Worm (Caenorhabditis elegans) whole organism, L4 larva: ENCODE data around the gene C02B8.12.

ENCODE experiments used
- F49E8.2 ChIP-seq: sonication (generic microtip); optimal IDR thresholded peaks from 2 replicates; lab custom pipeline; 2016; ENCODE audit warnings: missing compliant biosample characterization, mild to moderate bottlenecking, missing genetic modification characterization, borderline replicate concordance
- T26A8.4 ChIP-seq: fragments of 200-800 bp; sonication (Bioruptor generic); IDR thresholded peaks from 2 replicates; pipeline ENCODE4 v1.3.6; 2022; ENCODE audit warnings: missing genetic modification characterization, missing compliant biosample characterization
- Y105C5A.15 ChIP-seq: fragments of 200-800 bp; sonication (Bioruptor generic); IDR thresholded peaks from 2 replicates; pipeline ENCODE4 v1.3.6; 2022; ENCODE audit warnings: missing genetic modification characterization, missing compliant biosample characterization
- Y48G9A.11 ChIP-seq: fragments of 200-800 bp; sonication (Bioruptor generic); IDR thresholded peaks from 2 replicates; pipeline ENCODE4 v1.3.6; 2022; ENCODE audit warnings: missing genetic modification reagents, missing genetic modification characterization, missing compliant biosample characterization
- Y75B8A.6 ChIP-seq: fragments of 200-800 bp; sonication (Bioruptor generic); IDR thresholded peaks from 2 replicates; pipeline ENCODE4 v1.3.6; 2022; ENCODE audit warnings: missing genetic modification reagents, missing genetic modification characterization, missing compliant biosample characterization
- ZK337.2 ChIP-seq: fragments of 200-800 bp; sonication (Bioruptor generic); IDR thresholded peaks from 2 replicates; pipeline ENCODE4 v1.3.6; 2022; ENCODE audit warnings: missing genetic modification reagents, missing genetic modification characterization, missing compliant biosample characterization
- aha-1 ChIP-seq: fragments of 150-350 bp; peaks from one replicate; lab custom pipeline; 2014; ENCODE audit warnings: missing biosample characterization, missing genetic modification characterization
- ama-1 ChIP-seq: fragments of 150-350 bp; optimal IDR thresholded peaks from 2 replicates; lab custom pipeline; 2014; ENCODE audit warnings: inconsistent platforms, mixed read lengths
- arid-1 ChIP-seq: fragments of 200-800 bp; sonication (Bioruptor generic); conservative IDR thresholded peaks from 2 replicates; pipeline ENCODE4 v1.3.6; 2022; ENCODE audit warnings: missing genetic modification reagents, missing genetic modification characterization, missing compliant biosample characterization
- ceh-20 ChIP-seq: fragments of 200-800 bp; sonication (Bioruptor generic); IDR thresholded peaks from 2 replicates; pipeline ENCODE4 v1.3.6; 2022; ENCODE audit warnings: missing genetic modification reagents, missing genetic modification characterization, missing compliant biosample characterization
- ceh-44 ChIP-seq: fragments of 200-800 bp; sonication (Bioruptor generic); IDR thresholded peaks from 2 replicates; pipeline ENCODE4 v1.3.6; 2022; ENCODE audit warnings: missing genetic modification reagents, missing genetic modification characterization, missing compliant biosample characterization
- ceh-82 ChIP-seq: sonication (generic microtip); optimal IDR thresholded peaks from 2 replicates; lab custom pipeline; 2017; ENCODE audit warnings: missing biosample characterization, missing genetic modification characterization
- ces-1 ChIP-seq: fragments of 150-350 bp; sonication (generic microtip); optimal IDR thresholded peaks from 4 replicates; lab custom pipeline; 2014; ENCODE audit warnings: missing biosample characterization, missing genetic modification reagents, missing genetic modification characterization
- daf-16 ChIP-seq, 3 experiments: sonication (generic microtip); optimal IDR thresholded peaks; 2 replicates each; lab custom pipeline; 2016 to 2017; ENCODE audit warnings: missing genetic modification characterization in 3 of 3, missing genetic modification reagents in 3 of 3, mild to moderate bottlenecking in 2 of 3, missing compliant biosample characterization in 2 of 3, missing biosample characterization in 1 of 3, moderate library complexity in 1 of 3
- dmd-6 ChIP-seq: fragments of 200-800 bp; sonication (Bioruptor generic); IDR thresholded peaks from 2 replicates; pipeline ENCODE4 v1.3.6; 2022; ENCODE audit warnings: missing genetic modification reagents, missing genetic modification characterization, missing compliant biosample characterization
- dpl-1 ChIP-seq: fragments of 150-350 bp; optimal IDR thresholded peaks from 2 replicates; lab custom pipeline; 2014; ENCODE audit warnings: missing biosample characterization, missing genetic modification reagents, missing genetic modification characterization
- dve-1 ChIP-seq: sonication (generic microtip); optimal IDR thresholded peaks from 2 replicates; lab custom pipeline; 2017; ENCODE audit warnings: antibody characterized with exemption, mild to moderate bottlenecking, missing genetic modification characterization, missing compliant biosample characterization; ENCODE audit not compliant: insufficient read depth
- egl-43 ChIP-seq: fragments of 200-800 bp; sonication (Bioruptor generic); IDR thresholded peaks from 2 replicates; pipeline ENCODE4 v1.3.6; 2022; ENCODE audit warnings: missing genetic modification reagents, missing genetic modification characterization, missing compliant biosample characterization
- fos-1 ChIP-seq: fragments of 150-350 bp; optimal IDR thresholded peaks from 2 replicates; lab custom pipeline; 2014; ENCODE audit warnings: missing biosample characterization, missing genetic modification characterization
- gei-8 ChIP-seq: fragments of 200-800 bp; sonication (Bioruptor generic); optimal IDR thresholded peaks from 2 replicates; lab custom pipeline; 2018; ENCODE audit warnings: mild to moderate bottlenecking, missing genetic modification characterization, missing compliant biosample characterization
- hlh-11 ChIP-seq: fragments of 200-800 bp; sonication (Bioruptor generic); optimal IDR thresholded peaks from 2 replicates; lab custom pipeline; 2018; ENCODE audit warnings: mild to moderate bottlenecking, missing genetic modification characterization, missing compliant biosample characterization
- hlh-30 ChIP-seq: sonication (generic microtip); optimal IDR thresholded peaks from 2 replicates; lab custom pipeline; 2017; ENCODE audit warnings: antibody characterized with exemption, mild to moderate bottlenecking, missing genetic modification characterization, missing compliant biosample characterization; ENCODE audit not compliant: insufficient read depth
- hmg-1.1 ChIP-seq: fragments of 200-800 bp; sonication (Bioruptor generic); IDR thresholded peaks from 2 replicates; pipeline ENCODE4 v1.3.6; 2022; ENCODE audit warnings: missing genetic modification reagents, missing genetic modification characterization, missing compliant biosample characterization
- jun-1 ChIP-seq: fragments of 150-350 bp; optimal IDR thresholded peaks from 2 replicates; lab custom pipeline; 2014; ENCODE audit warnings: missing biosample characterization, missing genetic modification reagents, missing genetic modification characterization
- lim-7 ChIP-seq: fragments of 200-800 bp; sonication (Bioruptor generic); IDR thresholded peaks from 2 replicates; pipeline ENCODE4 v1.3.6; 2022; ENCODE audit warnings: missing genetic modification characterization, missing compliant biosample characterization
- lin-29 ChIP-seq: fragments of 200-800 bp; sonication (Bioruptor generic); IDR thresholded peaks from 2 replicates; pipeline ENCODE4 v1.3.6; 2022; ENCODE audit warnings: missing genetic modification reagents, missing genetic modification characterization, missing compliant biosample characterization
- lin-38 ChIP-seq: fragments of 200-800 bp; sonication (Bioruptor generic); IDR thresholded peaks from 2 replicates; pipeline ENCODE4 v1.3.6; 2022; ENCODE audit warnings: missing genetic modification reagents, missing genetic modification characterization, missing compliant biosample characterization
- lsy-2 ChIP-seq, 2 experiments: fragments of 150-350 bp in 1 of 2; sonication (generic microtip) in 1 of 2; optimal IDR thresholded peaks; 2 replicates each; lab custom pipeline; 2014 to 2017; ENCODE audit warnings: missing biosample characterization in 2 of 2, missing genetic modification characterization in 2 of 2
- madf-5 ChIP-seq, 2 experiments: fragments of 200-800 bp; sonication (Bioruptor generic); IDR thresholded peaks; 2 replicates each; pipeline ENCODE4 v1.3.6; 2022; ENCODE audit warnings: missing compliant biosample characterization in 2 of 2, missing genetic modification characterization in 2 of 2
- madf-9 ChIP-seq: fragments of 200-800 bp; sonication (Bioruptor generic); conservative IDR thresholded peaks from 2 replicates; pipeline ENCODE4 v1.3.6; 2022; ENCODE audit warnings: missing genetic modification reagents, missing genetic modification characterization, missing compliant biosample characterization
- mep-1 ChIP-seq: fragments of 150-350 bp; sonication (generic microtip); optimal IDR thresholded peaks from 3 replicates; lab custom pipeline; 2014; ENCODE audit warnings: missing biosample characterization, missing genetic modification characterization
- mes-2 ChIP-seq: sonication (generic microtip); optimal IDR thresholded peaks from 2 replicates; lab custom pipeline; 2016; ENCODE audit warnings: missing genotype, mild to moderate bottlenecking, missing genetic modification characterization, missing compliant biosample characterization; ENCODE audit not compliant: poor library complexity, severe bottlenecking
- nhr-111 ChIP-seq: fragments of 200-800 bp; sonication (Bioruptor generic); optimal IDR thresholded peaks from 2 replicates; lab custom pipeline; 2018; ENCODE audit warnings: mild to moderate bottlenecking, missing genetic modification characterization, missing compliant biosample characterization
- nhr-28 ChIP-seq: fragments of 150-350 bp; optimal IDR thresholded peaks from 2 replicates; lab custom pipeline; 2014; ENCODE audit warnings: missing biosample characterization, missing genetic modification characterization
- nhr-41 ChIP-seq: fragments of 200-800 bp; sonication (Bioruptor generic); IDR thresholded peaks from 2 replicates; pipeline ENCODE4 v1.3.6; 2022; ENCODE audit warnings: missing genetic modification reagents, missing genetic modification characterization, missing compliant biosample characterization
- nhr-42 ChIP-seq: fragments of 200-800 bp; sonication (Bioruptor generic); IDR thresholded peaks from 2 replicates; pipeline ENCODE4 v1.3.6; 2022; ENCODE audit warnings: missing genetic modification characterization, missing compliant biosample characterization
- nhr-48 ChIP-seq: sonication (generic microtip); optimal IDR thresholded peaks from 2 replicates; lab custom pipeline; 2016; ENCODE audit warnings: mild to moderate bottlenecking, missing genetic modification characterization, missing compliant biosample characterization
- pha-4 ChIP-seq, 2 experiments: fragments of 150-350 bp in 1 of 2; fragments of 200-800 bp in 1 of 2; sonication (Bioruptor generic) in 1 of 2; IDR thresholded peaks in 1 of 2; optimal IDR thresholded peaks in 1 of 2; 2 replicates each; pipeline versions ENCODE4 v1.3.6 to Lab custom; 2014 to 2022; ENCODE audit warnings: missing genetic modification characterization in 2 of 2, missing genetic modification reagents in 2 of 2, missing biosample characterization in 1 of 2, missing compliant biosample characterization in 1 of 2
- php-3 ChIP-seq: fragments of 200-800 bp; sonication (Bioruptor generic); IDR thresholded peaks from 2 replicates; pipeline ENCODE4 v1.3.6; 2022; ENCODE audit warnings: missing genetic modification reagents, missing genetic modification characterization, missing compliant biosample characterization
- saeg-2 ChIP-seq: fragments of 200-800 bp; sonication (Bioruptor generic); IDR thresholded peaks from 2 replicates; pipeline ENCODE4 v1.3.6; 2022; ENCODE audit warnings: missing genetic modification reagents, missing genetic modification characterization, missing compliant biosample characterization
- set-16 ChIP-seq: fragments of 200-800 bp; sonication (Bioruptor generic); IDR thresholded peaks from 2 replicates; pipeline ENCODE4 v1.3.6; 2022; ENCODE audit warnings: missing genetic modification reagents, missing genetic modification characterization, missing compliant biosample characterization
- skn-1 ChIP-seq: fragments of 150-350 bp; optimal IDR thresholded peaks from 2 replicates; lab custom pipeline; 2014; ENCODE audit warnings: missing biosample characterization, missing genetic modification characterization
- snpc-1.2 ChIP-seq: fragments of 200-800 bp; sonication (Bioruptor generic); IDR thresholded peaks from 2 replicates; pipeline ENCODE4 v1.3.6; 2022; ENCODE audit warnings: missing genetic modification reagents, missing genetic modification characterization, missing compliant biosample characterization
- tag-97 ChIP-seq: fragments of 200-800 bp; sonication (Bioruptor generic); IDR thresholded peaks from 2 replicates; pipeline ENCODE4 v1.3.6; 2022; ENCODE audit warnings: missing genetic modification characterization, missing compliant biosample characterization
- unc-62 ChIP-seq, 3 experiments: fragments of 150-350 bp in 1 of 3; sonication (generic microtip); optimal IDR thresholded peaks in 2 of 3; peaks in 1 of 3; 1 replicate in 1 of 3; 2 replicates in 2 of 3; lab custom pipeline; 2014 to 2017; ENCODE audit warnings: missing biosample characterization in 3 of 3, missing genetic modification characterization in 3 of 3, missing genetic modification reagents in 3 of 3, missing genotype in 1 of 3
- vab-7 ChIP-seq: fragments of 200-800 bp; sonication (Bioruptor generic); IDR thresholded peaks from 2 replicates; pipeline ENCODE4 v1.3.6; 2022; ENCODE audit warnings: missing genetic modification reagents, missing genetic modification characterization, missing compliant biosample characterization
- zfp-2 ChIP-seq: sonication (generic microtip); optimal IDR thresholded peaks from 2 replicates; lab custom pipeline; 2016; ENCODE audit warnings: mild to moderate bottlenecking, missing genetic modification characterization, missing compliant biosample characterization
- ztf-7 ChIP-seq: fragments of 150-350 bp; optimal IDR thresholded peaks from 2 replicates; lab custom pipeline; 2014; ENCODE audit warnings: missing biosample characterization, missing genetic modification characterization

Gene C02B8.12

ce11 chrX:8156502-8156901 lies 33.3 kb upstream of the C02B8.12 start:
- peak; percentile 57; the same call in 1 of the 2 replicates for TF ChIP-seq arid-1 (GFP tag; lab: Robert Waterston, UW)
- 0 out of 2 replicates have a peak, but pooled peaks have one; percentile 65 for TF ChIP-seq Y105C5A.15 (GFP tag; lab: Robert Waterston, UW)
- TF ChIP-seq daf-16 (GFP tag; optimal IDR thresholded peaks at IDR 0.05; lab: Kevin White, UChicago): no peak
- peak; percentile 34 for TF ChIP-seq daf-16 (tag; optimal IDR thresholded peaks at IDR 0.05; lab: Kevin White, UChicago)
- TF ChIP-seq fos-1: no peak
- peak; percentile 65 for TF ChIP-seq dmd-6 (GFP tag; lab: Robert Waterston, UW)
- no peak for TF ChIP-seq F49E8.2 (tag; lab: Kevin White, UChicago)
- TF ChIP-seq aha-1 (tag; lab: Kevin White, UChicago): peak; percentile 2
- TF ChIP-seq dve-1 (tag; lab: Kevin White, UChicago): peak; percentile 65
- TF ChIP-seq lin-38 (GFP tag; lab: Robert Waterston, UW): peak; percentile 50
- TF ChIP-seq set-16 (GFP tag; lab: Robert Waterston, UW): no peak
- no peak for TF ChIP-seq dpl-1 (GFP tag; lab: Kevin White, UChicago)
- peak; percentile 68; the same call in 1 of the 2 replicates for TF ChIP-seq ZK337.2
- TF ChIP-seq unc-62 (GFP tag; optimal IDR thresholded peaks at IDR 0.05 in 1 of 2; lab: Kevin White, UChicago): no peak
- TF ChIP-seq unc-62 (tag; optimal IDR thresholded peaks at IDR 0.05; lab: Kevin White, UChicago): no peak
- TF ChIP-seq nhr-42 (GFP tag; lab: Robert Waterston, UW): 0 out of 2 replicates have a peak, but pooled peaks have one; percentile 8
- TF ChIP-seq jun-1 (tag; lab: Kevin White, UChicago): no peak
- TF ChIP-seq lim-7: peak; percentile 83
- TF ChIP-seq skn-1: no peak
- peak; percentile 64 for TF ChIP-seq mep-1
- peak; percentile 7 for TF ChIP-seq hmg-1.1 (GFP tag; lab: Robert Waterston, UW)
- no peak for TF ChIP-seq gei-8 (GFP tag; lab: Kevin White, UChicago)
- TF ChIP-seq nhr-28 (tag; lab: Kevin White, UChicago): peak; percentile 21
- peak; percentile 50; the same call in 1 of the 2 replicates for TF ChIP-seq ceh-20 (GFP tag; lab: Robert Waterston, UW)
- TF ChIP-seq ztf-7 (tag; lab: Kevin White, UChicago): peak; percentile 9
- peak; percentile 50; the same call in 1 of the 2 replicates for TF ChIP-seq Y48G9A.11 (GFP tag; lab: Robert Waterston, UW)
- TF ChIP-seq nhr-41 (GFP tag; lab: Robert Waterston, UW): 0 out of 2 replicates have a peak, but pooled peaks have one; percentile 9
- TF ChIP-seq T26A8.4 (GFP tag; lab: Robert Waterston, UW): peak; percentile 22; the same call in 1 of the 2 replicates
- TF ChIP-seq vab-7 (GFP tag; lab: Robert Waterston, UW): peak; percentile 72
- peak; percentile 32 for TF ChIP-seq hlh-11 (tag; lab: Kevin White, UChicago)
- peak; percentile 63; the same call in 1 of the 2 replicates for TF ChIP-seq ceh-44 (GFP tag; lab: Robert Waterston, UW)
- no peak for TF ChIP-seq ceh-82
- peak; percentile 78 for TF ChIP-seq egl-43 (GFP tag; lab: Robert Waterston, UW)
- TF ChIP-seq ama-1 (lab: Kevin White, UChicago): no peak
- TF ChIP-seq lin-29 (GFP tag; lab: Robert Waterston, UW): 0 out of 2 replicates have a peak, but pooled peaks have one; percentile 17
- TF ChIP-seq madf-9: peak; percentile 35; the same call in 1 of the 2 replicates
- TF ChIP-seq mes-2 (tag; lab: Kevin White, UChicago): peak; percentile 72
- TF ChIP-seq madf-5 (GFP tag; IDR thresholded peaks at IDR 0.05; lab: Robert Waterston, UW): 0 out of 4 replicates have a peak, but pooled peaks of 1 of the 2 experiments have one; percentile 25
- TF ChIP-seq zfp-2: no peak
- TF ChIP-seq php-3 (GFP tag; lab: Robert Waterston, UW): peak; percentile 44; the same call in 1 of the 2 replicates
- TF ChIP-seq snpc-1.2 (GFP tag; lab: Robert Waterston, UW): peak; percentile 73
- TF ChIP-seq hlh-30: peak; percentile 50
- TF ChIP-seq lsy-2 (tag; optimal IDR thresholded peaks at IDR 0.05; lab: Kevin White, UChicago): peak in 1 of 2 experiments; percentile 53
- TF ChIP-seq saeg-2 (GFP tag; lab: Robert Waterston, UW): no peak
- TF ChIP-seq pha-4 (GFP tag; IDR thresholded peaks at IDR 0.05; lab: Robert Waterston, UW): peak; percentile 71; the same call in 1 of the 2 replicates
- no peak for TF ChIP-seq pha-4 (tag; optimal IDR thresholded peaks at IDR 0.05; lab: Kevin White, UChicago)
- TF ChIP-seq tag-97 (GFP tag; lab: Robert Waterston, UW): no peak
- TF ChIP-seq ces-1: no peak
- TF ChIP-seq nhr-111: no peak
- TF ChIP-seq Y75B8A.6: 0 out of 2 replicates have a peak, but pooled peaks have one; percentile 35
- TF ChIP-seq nhr-48 (tag; lab: Kevin White, UChicago): no peak
